Fruit fly (Drosophila melanogaster) whole organism, embryonic: ENCODE data around the gene CG1764.

Experiments used
- Atf6 ChIP-seq: fragments of 200-800 bp; sonication (Bioruptor generic); IDR thresholded peaks from 2 replicates; pipeline ENCODE4 v1.3.6; 2022; ENCODE audit warnings: missing biosample characterization, missing genetic modification characterization
- BEAF-32 ChIP-seq: fragments of 200-800 bp; sonication (Bioruptor generic); optimal IDR thresholded peaks from 3 replicates; lab custom pipeline; 2017; ENCODE audit warnings: missing biosample characterization, missing genetic modification characterization, mild to moderate bottlenecking, moderate library complexity, missing genetic modification reagents
- Bdp1 ChIP-seq: fragments of 200-800 bp; sonication (Bioruptor generic); optimal IDR thresholded peaks from 3 replicates; lab custom pipeline; 2016; ENCODE audit warnings: missing biosample characterization, missing genetic modification characterization
- CG10147 ChIP-seq: fragments of 200-800 bp; sonication (Bioruptor generic); optimal IDR thresholded peaks from 2 replicates; lab custom pipeline; 2019; ENCODE audit warnings: missing biosample characterization, mild to moderate bottlenecking, missing genetic modification characterization, moderate library complexity
- CG11398 ChIP-seq: fragments of 200-800 bp; sonication (Bioruptor generic); optimal IDR thresholded peaks from 2 replicates; lab custom pipeline; 2016; ENCODE audit warnings: missing biosample characterization, missing genetic modification characterization
- CG13287 ChIP-seq: fragments of 200-800 bp; sonication (Bioruptor generic); IDR thresholded peaks from 2 replicates; pipeline ENCODE4 v1.3.6; 2022; ENCODE audit warnings: missing biosample characterization, missing genetic modification characterization; ENCODE audit not compliant: partially characterized antibody
- CG14710 ChIP-seq: fragments of 200-800 bp; sonication (Bioruptor generic); optimal IDR thresholded peaks from 3 replicates; lab custom pipeline; 2019; ENCODE audit warnings: missing biosample characterization, mild to moderate bottlenecking, missing genetic modification characterization, moderate library complexity
- CG1529 ChIP-seq: fragments of 200-800 bp; sonication (Bioruptor generic); optimal IDR thresholded peaks from 3 replicates; lab custom pipeline; 2018; ENCODE audit warnings: missing biosample characterization, missing genetic modification characterization
- CG1647 ChIP-seq: fragments of 200-800 bp; sonication (Bioruptor generic); optimal IDR thresholded peaks from 3 replicates; lab custom pipeline; 2016; ENCODE audit warnings: missing biosample characterization, missing genetic modification characterization
- CG2129 ChIP-seq: fragments of 200-800 bp; sonication (Bioruptor generic); IDR thresholded peaks from 2 replicates; pipeline ENCODE4 v1.3.6; 2022; ENCODE audit warnings: missing biosample characterization, missing genetic modification characterization; ENCODE audit not compliant: partially characterized antibody
- CG2678 ChIP-seq: fragments of 200-800 bp; sonication (Bioruptor generic); optimal IDR thresholded peaks from 3 replicates; lab custom pipeline; 2019; ENCODE audit warnings: missing biosample characterization, mild to moderate bottlenecking, missing genetic modification characterization, moderate library complexity
- CG3847 ChIP-seq: fragments of 200-800 bp; sonication (Bioruptor generic); IDR thresholded peaks from 2 replicates; pipeline ENCODE4 v1.3.6; 2022; ENCODE audit warnings: missing biosample characterization, missing genetic modification characterization
- CG6175 ChIP-seq: fragments of 200-800 bp; sonication (Bioruptor generic); IDR thresholded peaks from 3 replicates; pipeline ENCODE4 v1.3.6; 2022; ENCODE audit warnings: missing biosample characterization, missing genetic modification characterization
- CG6654 ChIP-seq: fragments of 200-800 bp; sonication (Bioruptor generic); optimal IDR thresholded peaks from 2 replicates; lab custom pipeline; 2017; ENCODE audit warnings: missing biosample characterization, mild to moderate bottlenecking, missing genetic modification characterization
- CG6854 ChIP-seq: fragments of 200-800 bp; sonication (Bioruptor generic); optimal IDR thresholded peaks from 3 replicates; lab custom pipeline; 2017; ENCODE audit warnings: missing biosample characterization, mild to moderate bottlenecking, missing genetic modification characterization
- CG7271 ChIP-seq: fragments of 200-800 bp; sonication (Bioruptor generic); optimal IDR thresholded peaks from 2 replicates; lab custom pipeline; 2018; ENCODE audit warnings: missing biosample characterization, mild to moderate bottlenecking, missing genetic modification characterization, moderate library complexity
- CG7556 ChIP-seq: fragments of 200-800 bp; sonication (Bioruptor generic); optimal IDR thresholded peaks from 2 replicates; lab custom pipeline; 2017; ENCODE audit warnings: missing biosample characterization, mild to moderate bottlenecking, missing genetic modification characterization
- CG7928 ChIP-seq: fragments of 200-800 bp; sonication (Bioruptor generic); optimal IDR thresholded peaks from 2 replicates; lab custom pipeline; 2017; ENCODE audit warnings: missing biosample characterization, mild to moderate bottlenecking, missing genetic modification characterization
- CG8478 ChIP-seq: fragments of >200 bp; optimal IDR thresholded peaks from 2 replicates; lab custom pipeline; 2018
- CG9817 ChIP-seq: fragments of 200-800 bp; sonication (Bioruptor generic); optimal IDR thresholded peaks from 2 replicates; lab custom pipeline; 2018; ENCODE audit warnings: missing biosample characterization, mild to moderate bottlenecking, missing genetic modification characterization, moderate library complexity
- D19B ChIP-seq: fragments of 200-800 bp; sonication (Bioruptor generic); optimal IDR thresholded peaks from 2 replicates; lab custom pipeline; 2017; ENCODE audit warnings: missing biosample characterization, mild to moderate bottlenecking, missing genetic modification characterization
- Dek ChIP-seq: fragments of 200-800 bp; sonication (Bioruptor generic); optimal IDR thresholded peaks from 3 replicates; lab custom pipeline; 2019; ENCODE audit warnings: missing biosample characterization, mild to moderate bottlenecking, missing genetic modification characterization, moderate library complexity
- Doc3 ChIP-seq: fragments of 200-800 bp; sonication (Bioruptor generic); IDR thresholded peaks from 3 replicates; pipeline ENCODE4 v1.3.6; 2022; ENCODE audit warnings: missing biosample characterization, missing genetic modification characterization; ENCODE audit not compliant: partially characterized antibody
- Fer3 ChIP-seq: fragments of 200-800 bp; sonication (Bioruptor generic); optimal IDR thresholded peaks from 2 replicates; lab custom pipeline; 2018; ENCODE audit warnings: missing biosample characterization, mild to moderate bottlenecking, missing genetic modification characterization, moderate library complexity
- Hey ChIP-seq: fragments of 200-800 bp; sonication (Bioruptor generic); optimal IDR thresholded peaks from 3 replicates; lab custom pipeline; 2018; ENCODE audit warnings: missing biosample characterization, mild to moderate bottlenecking, missing genetic modification characterization
- Mad ChIP-seq: fragments of 200-800 bp; sonication (Bioruptor generic); optimal IDR thresholded peaks from 2 replicates; lab custom pipeline; 2016; ENCODE audit warnings: missing biosample characterization, missing genetic modification characterization
- Med ChIP-seq: fragments of 200-800 bp; sonication (Bioruptor generic); peaks from one replicate; lab custom pipeline; 2016; ENCODE audit warnings: missing biosample characterization, missing genetic modification characterization, mild to moderate bottlenecking, inconsistent platforms, moderate library complexity
- NfI ChIP-seq: fragments of 200-800 bp; sonication (Bioruptor generic); optimal IDR thresholded peaks from 3 replicates; lab custom pipeline; 2018; ENCODE audit warnings: missing biosample characterization, mild to moderate bottlenecking, missing genetic modification characterization, moderate library complexity
- Trl ChIP-seq, 3 experiments: fragments of >200 bp in 2 of 3; fragments of 200-800 bp in 1 of 3; sonication (Bioruptor generic) in 1 of 3; optimal IDR thresholded peaks; 2 replicates in 1 of 3; 3 replicates in 2 of 3; lab custom pipeline; 2016 to 2017; ENCODE audit warnings: missing biosample characterization in 1 of 3, missing genetic modification characterization in 1 of 3
- aop ChIP-seq: fragments of 200-800 bp; sonication (Bioruptor generic); IDR thresholded peaks from 2 replicates; pipeline ENCODE4 v1.3.6; 2022; ENCODE audit warnings: missing biosample characterization, missing genetic modification characterization
- ase ChIP-seq: fragments of 200-800 bp; sonication (Bioruptor generic); IDR thresholded peaks from 3 replicates; pipeline ENCODE4 v1.3.6; 2022; ENCODE audit warnings: missing biosample characterization, missing genetic modification characterization
- corto ChIP-seq: fragments of 200-800 bp; sonication (Bioruptor generic); optimal IDR thresholded peaks from 2 replicates; lab custom pipeline; 2016; ENCODE audit warnings: missing biosample characterization, mild to moderate bottlenecking, missing genetic modification characterization, moderate library complexity
- crol ChIP-seq: fragments of 200-800 bp; sonication (Bioruptor generic); IDR thresholded peaks from 2 replicates; pipeline ENCODE4 v1.3.6; 2022; ENCODE audit warnings: missing biosample characterization, missing genetic modification characterization
- cwo ChIP-seq: fragments of 200-800 bp; sonication (Bioruptor generic); optimal IDR thresholded peaks from 3 replicates; lab custom pipeline; 2017; ENCODE audit warnings: missing biosample characterization, missing genetic modification characterization, mild to moderate bottlenecking, moderate library complexity, missing genetic modification reagents
- dpn ChIP-seq, 2 experiments: fragments of 200-800 bp; sonication (Bioruptor generic); optimal IDR thresholded peaks; 3 replicates each; lab custom pipeline; 2016; ENCODE audit warnings: missing biosample characterization in 2 of 2, missing genetic modification characterization in 2 of 2
- emc ChIP-seq: fragments of 200-800 bp; sonication (Bioruptor generic); optimal IDR thresholded peaks from 2 replicates; lab custom pipeline; 2016; ENCODE audit warnings: missing biosample characterization, missing genetic modification characterization
- hb ChIP-seq: fragments of 200-800 bp; sonication (Bioruptor generic); IDR thresholded peaks from 3 replicates; pipeline ENCODE4 v1.3.6; 2022; ENCODE audit warnings: missing biosample characterization, missing genetic modification characterization; ENCODE audit not compliant: partially characterized antibody
- hth ChIP-seq: fragments of >200 bp; optimal IDR thresholded peaks from 2 replicates; lab custom pipeline; 2017; ENCODE audit warnings: inconsistent platforms
- kah ChIP-seq: fragments of 200-800 bp; sonication (Bioruptor generic); optimal IDR thresholded peaks from 2 replicates; lab custom pipeline; 2018; ENCODE audit warnings: missing biosample characterization, mild to moderate bottlenecking, missing genetic modification characterization
- lbe ChIP-seq: fragments of 200-800 bp; sonication (Bioruptor generic); optimal IDR thresholded peaks from 2 replicates; lab custom pipeline; 2016; ENCODE audit warnings: missing biosample characterization, mild to moderate bottlenecking, missing genetic modification characterization
- lola ChIP-seq, 3 experiments: fragments of >200 bp in 2 of 3; fragments of 200-800 bp in 1 of 3; sonication (Bioruptor generic) in 1 of 3; optimal IDR thresholded peaks; 2 replicates each; lab custom pipeline; 2017 to 2019; ENCODE audit warnings: missing biosample characterization in 3 of 3, missing genetic modification characterization in 3 of 3, mild to moderate bottlenecking in 1 of 3, moderate library complexity in 1 of 3
- luna ChIP-seq: fragments of 200-800 bp; sonication (Bioruptor generic); optimal IDR thresholded peaks from 2 replicates; lab custom pipeline; 2016; ENCODE audit warnings: missing biosample characterization, missing genetic modification characterization
- mam ChIP-seq: fragments of 200-800 bp; sonication (Bioruptor generic); optimal IDR thresholded peaks from 3 replicates; lab custom pipeline; 2016; ENCODE audit warnings: missing biosample characterization, missing genetic modification characterization
- mirr ChIP-seq: fragments of 200-800 bp; sonication (Bioruptor generic); optimal IDR thresholded peaks from 3 replicates; lab custom pipeline; 2018; ENCODE audit warnings: missing biosample characterization, mild to moderate bottlenecking, missing genetic modification characterization
- psq ChIP-seq: fragments of 200-800 bp; sonication (Bioruptor generic); optimal IDR thresholded peaks from 2 replicates; lab custom pipeline; 2017; ENCODE audit warnings: missing biosample characterization, missing genetic modification characterization
- ranshi ChIP-seq: fragments of 200-800 bp; sonication (Bioruptor generic); IDR thresholded peaks from 2 replicates; pipeline ENCODE4 v1.3.6; 2022; ENCODE audit warnings: missing biosample characterization, missing genetic modification characterization
- stwl ChIP-seq: fragments of 200-800 bp; sonication (Bioruptor generic); optimal IDR thresholded peaks from 3 replicates; lab custom pipeline; 2018; ENCODE audit warnings: missing biosample characterization, mild to moderate bottlenecking, missing genetic modification characterization, moderate library complexity
- tgo ChIP-seq: fragments of 200-800 bp; sonication (Bioruptor generic); IDR thresholded peaks from 3 replicates; pipeline ENCODE4 v1.3.6; 2022; ENCODE audit warnings: missing biosample characterization, missing genetic modification characterization
- tna ChIP-seq: fragments of 200-800 bp; sonication (Bioruptor generic); IDR thresholded peaks from 2 replicates; pipeline ENCODE4 v1.3.6; 2022; ENCODE audit warnings: missing biosample characterization, missing genetic modification characterization; ENCODE audit not compliant: partially characterized antibody
- toy ChIP-seq: fragments of 200-800 bp; sonication (Bioruptor generic); IDR thresholded peaks from 2 replicates; pipeline ENCODE4 v1.3.6; 2022; ENCODE audit warnings: missing biosample characterization, missing genetic modification characterization
- wor ChIP-seq: fragments of 200-800 bp; sonication (Bioruptor generic); IDR thresholded peaks from 2 replicates; pipeline ENCODE4 v1.3.6; 2022; ENCODE audit warnings: missing biosample characterization, missing genetic modification characterization

Gene CG1764

dm6 chrX:13307189-13307588 lies 5.0 kb upstream of the CG1764 start (continued):
- TF ChIP-seq Dek (tag; lab: Kevin White, UChicago): no peak
- TF ChIP-seq CG7928 (GFP tag; lab: Kevin White, UChicago): no peak
- no peak for TF ChIP-seq luna (GFP tag; lab: Kevin White, UChicago)
- TF ChIP-seq CG2129 (GFP tag; lab: Robert Waterston, UW): no peak
- no peak for TF ChIP-seq CG7271 (tag; lab: Kevin White, UChicago)
- no peak for TF ChIP-seq CG1529 (GFP tag; lab: Kevin White, UChicago)
- no peak for TF ChIP-seq Trl (optimal IDR thresholded peaks at IDR 0.05; lab: Kevin White, UChicago)
- TF ChIP-seq Trl (GFP tag; optimal IDR thresholded peaks at IDR 0.05; lab: Kevin White, UChicago): no peak
- TF ChIP-seq lbe (GFP tag; lab: Kevin White, UChicago): no peak
- no peak for TF ChIP-seq toy (GFP tag; lab: Robert Waterston, UW)
- TF ChIP-seq CG11398 (GFP tag; lab: Kevin White, UChicago): no peak
- TF ChIP-seq emc (GFP tag; lab: Kevin White, UChicago): no peak
- TF ChIP-seq hth (lab: Kevin White, UChicago): no peak
- peak; percentile 44 for TF ChIP-seq CG7556 (GFP tag; lab: Kevin White, UChicago)
- TF ChIP-seq hb: no peak
- TF ChIP-seq Med (GFP tag; lab: Kevin White, UChicago): no peak
- TF ChIP-seq Bdp1 (GFP tag; lab: Kevin White, UChicago): no peak
- TF ChIP-seq Atf6 (GFP tag; lab: Robert Waterston, UW): no peak
- no peak for TF ChIP-seq tgo
- no peak for TF ChIP-seq BEAF-32
- TF ChIP-seq CG2678: peak; percentile 66
- TF ChIP-seq lola (GFP tag; optimal IDR thresholded peaks at IDR 0.05; lab: Kevin White, UChicago): peak in 1 of 3 experiments; percentile 34
- TF ChIP-seq Mad (GFP tag; lab: Kevin White, UChicago): no peak
- TF ChIP-seq CG8478: no peak
- TF ChIP-seq D19B (GFP tag; lab: Kevin White, UChicago): no peak
- TF ChIP-seq CG6654 (GFP tag; lab: Kevin White, UChicago): no peak
- TF ChIP-seq stwl: no peak
- no peak for TF ChIP-seq wor (GFP tag; lab: Robert Waterston, UW)
- no peak for TF ChIP-seq Fer3
- TF ChIP-seq CG1647 (GFP tag; lab: Kevin White, UChicago): no peak
- TF ChIP-seq mam: no peak
- TF ChIP-seq Hey (tag; lab: Kevin White, UChicago): no peak
- no peak for TF ChIP-seq crol
- TF ChIP-seq Doc3: no peak
- TF ChIP-seq CG10147 (GFP tag; lab: Kevin White, UChicago): no peak
- no peak for TF ChIP-seq CG9817
- no peak for TF ChIP-seq ranshi
- TF ChIP-seq NfI: peak; percentile 15
- TF ChIP-seq CG6854 (GFP tag; lab: Kevin White, UChicago): no peak
- no peak for TF ChIP-seq CG13287 (GFP tag; lab: Robert Waterston, UW)
- no peak for TF ChIP-seq aop (GFP tag; lab: Robert Waterston, UW)
- TF ChIP-seq kah: no peak
- TF ChIP-seq CG6175 (GFP tag; lab: Robert Waterston, UW): no peak
- TF ChIP-seq corto (GFP tag; lab: Kevin White, UChicago): no peak
- peak; percentile 28 for TF ChIP-seq cwo (GFP tag; lab: Kevin White, UChicago)
- no peak for TF ChIP-seq psq (GFP tag; lab: Kevin White, UChicago)
- no peak for TF ChIP-seq tna (GFP tag; lab: Robert Waterston, UW)
- TF ChIP-seq ase: no peak
- no peak for TF ChIP-seq mirr (GFP tag; lab: Kevin White, UChicago)
- TF ChIP-seq dpn (GFP tag; optimal IDR thresholded peaks at IDR 0.05; lab: Kevin White, UChicago): peak in 1 of 2 experiments; percentile 4
- no peak for TF ChIP-seq CG3847
- no peak for TF ChIP-seq CG14710 (tag; lab: Kevin White, UChicago)
